Worm (Caenorhabditis elegans): Measurements from ENCODE around the gene nstp-8.

The nstp-8 gene

DNA sequence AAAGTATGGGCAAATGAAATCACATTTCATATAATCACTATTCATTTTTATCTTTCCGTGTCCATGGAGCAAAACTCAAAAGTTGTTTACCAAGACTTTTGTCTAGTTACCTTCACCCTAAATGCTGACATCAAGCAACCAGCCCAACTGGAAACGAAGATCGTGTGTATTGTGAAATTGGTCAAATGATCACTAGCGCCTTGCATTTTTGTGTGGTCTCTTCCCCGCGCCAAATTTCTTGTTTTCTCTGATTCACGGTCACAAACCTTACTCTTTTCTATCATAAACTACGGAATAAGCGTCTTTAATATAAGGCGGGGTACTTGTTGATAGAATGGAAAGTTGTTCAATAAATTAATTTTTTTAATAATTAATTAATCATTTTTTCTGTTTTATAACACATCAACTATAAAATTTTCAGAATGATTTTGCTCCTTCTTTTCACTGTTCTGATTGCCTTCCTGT, 34.7 kb downstream of the nstp-8 start, which contains the start of gene cyp-33C7:
cyp-33C7 (plus strand) TSS at position 415 of the 465 bp plus-strand sequence.
- TF ChIP-seq F23B12.7 (tag; optimal IDR thresholded peaks at IDR 0.05; ENCODE audit: insufficient read depth) (peak; percentile 9), nhr-120 (GFP tag; IDR thresholded peaks at IDR 0.05) (no peak), B0336.3 (GFP tag; IDR thresholded peaks at IDR 0.05) (no peak), C06A6.2 (GFP tag; conservative IDR thresholded peaks at IDR 0.05) (no peak), K12H6.12 (tag; optimal IDR thresholded peaks at IDR 0.05) (no peak), unc-62 (GFP tag; optimal IDR thresholded peaks at IDR 0.05) (peak; percentile 28), nhr-80 (tag; optimal IDR thresholded peaks at IDR 0.05) (peak; percentile 85), dpl-1 (GFP tag; optimal IDR thresholded peaks at IDR 0.05) (no peak), lin-35 (GFP tag; optimal IDR thresholded peaks at IDR 0.05) (no peak), mes-4 (tag; optimal IDR thresholded peaks at IDR 0.05) (no peak), chd-7 (tag; optimal IDR thresholded peaks at IDR 0.05) (no peak), ekl-4 (GFP tag; IDR thresholded peaks at IDR 0.05) (no peak), bed-2 (GFP tag; IDR thresholded peaks at IDR 0.05) (no peak), cebp-1 (GFP tag; IDR thresholded peaks at IDR 0.05) (peak; percentile 95), cebp-1 (tag; optimal IDR thresholded peaks at IDR 0.05) (peak; percentile 96), gei-17 (GFP tag; optimal IDR thresholded peaks at IDR 0.05) (no peak), Y56A3A.18 (GFP tag; IDR thresholded peaks at IDR 0.05) (no peak), F57C9.4 (tag; optimal IDR thresholded peaks at IDR 0.05) (no peak), dox-1 (GFP tag; IDR thresholded peaks at IDR 0.05) (0 out of 2 replicates have a peak, but pooled peaks have one; percentile 46), madf-3 (GFP tag; IDR thresholded peaks at IDR 0.05) (no peak), F55B11.4 (tag; optimal IDR thresholded peaks at IDR 0.05; ENCODE audit: borderline replicate concordance, insufficient read depth) (no peak), snpc-1.3 (tag; optimal IDR thresholded peaks at IDR 0.05; ENCODE audit: insufficient read depth) (no peak), mcd-1 (GFP tag; IDR thresholded peaks at IDR 0.05) (0 out of 2 replicates have a peak, but pooled peaks have one; percentile 11), pha-4 (tag; optimal IDR thresholded peaks at IDR 0.05) (peak; percentile 62), nfya-1 (tag; optimal IDR thresholded peaks at IDR 0.05; ENCODE audit: borderline replicate concordance, insufficient read depth) (no peak), hmg-1.2 (GFP tag; IDR thresholded peaks at IDR 0.05) (peak; percentile 18; the same call in 1 of the 2 replicates), zim-3 (tag; optimal IDR thresholded peaks at IDR 0.05) (no peak), attf-5 (GFP tag; optimal IDR thresholded peaks at IDR 0.05) (peak; percentile 56), egl-44 (GFP tag; IDR thresholded peaks at IDR 0.05) (no peak), F37B4.10 (GFP tag; IDR thresholded peaks at IDR 0.05) (no peak), lsy-27 (tag; optimal IDR thresholded peaks at IDR 0.05; ENCODE audit: borderline replicate concordance, insufficient read depth) (no peak)

DNA sequence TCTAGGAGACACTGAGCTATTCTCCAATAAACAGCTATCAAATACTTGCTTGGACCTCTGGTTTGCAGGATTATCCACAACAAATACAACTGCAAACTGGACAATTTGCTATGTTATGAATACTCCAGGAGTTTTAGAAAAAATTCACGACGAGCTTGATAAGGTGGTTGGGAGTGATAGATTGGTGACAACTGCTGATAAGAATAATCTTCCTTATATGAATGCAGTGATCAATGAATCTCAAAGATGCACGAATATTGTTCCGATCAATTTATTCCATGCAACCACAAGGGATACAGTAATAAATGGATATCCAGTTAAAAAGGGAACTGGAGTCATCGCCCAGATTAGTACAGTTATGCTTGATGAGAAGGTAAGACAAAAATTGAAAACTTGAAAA, 36.3 kb downstream of the nstp-8 start:
- TF ChIP-seq nhr-80 (tag; optimal IDR thresholded peaks at IDR 0.05): peak; percentile 31
- TF ChIP-seq lin-40 (tag; optimal IDR thresholded peaks at IDR 0.05): no peak

DNA sequence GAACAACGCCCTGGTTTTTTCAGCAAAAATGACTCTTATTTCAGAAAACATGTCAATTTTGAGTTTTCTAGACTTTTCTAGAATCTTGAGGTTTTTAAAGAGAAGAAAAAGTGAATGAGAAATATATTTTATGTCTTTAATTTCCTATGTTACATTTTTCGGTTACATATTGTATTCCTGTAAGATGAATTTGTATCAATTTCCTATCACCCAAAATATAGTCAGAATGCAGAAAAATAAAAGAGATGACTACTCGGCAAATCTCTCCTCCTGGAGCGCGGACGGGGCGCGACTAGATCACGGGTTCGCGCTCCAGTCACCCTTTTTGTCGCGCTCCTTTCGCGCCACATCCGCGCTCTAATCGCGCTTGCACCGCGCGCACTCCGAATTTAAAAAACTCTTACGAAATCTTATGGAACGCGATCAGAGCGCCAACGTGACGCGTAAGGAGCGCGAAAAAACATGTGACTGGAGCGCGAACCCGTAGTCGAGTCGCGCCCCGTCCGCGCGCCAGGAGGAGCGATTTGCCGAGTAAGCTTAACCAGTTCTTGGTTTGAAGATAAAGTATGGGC, 39.2 kb downstream of the nstp-8 start, which contains the start of gene str-253:
str-253 (minus strand) TSS at position 51 of the 572 bp plus-strand sequence.
- no peak for TF ChIP-seq sea-2 (GFP tag; IDR thresholded peaks at IDR 0.05)
- TF ChIP-seq cebp-1 (GFP tag; IDR thresholded peaks at IDR 0.05): no peak
- TF ChIP-seq cebp-1 (tag; optimal IDR thresholded peaks at IDR 0.05): peak; percentile 35
- peak; percentile 68 for TF ChIP-seq zfh-2 (GFP tag; conservative IDR thresholded peaks at IDR 0.05)
